Worm (Caenorhabditis elegans) whole organism, mixed stage, embryonic: ENCODE measurements around the gene Y34B4A.2.

Experiments
- lsy-2 ChIP-seq: fragments of 150-350 bp; optimal IDR thresholded peaks from 2 replicates; lab custom pipeline; 2014; ENCODE audit warnings: missing biosample characterization, missing genetic modification characterization
- nhr-76 ChIP-seq: sonication (generic microtip); optimal IDR thresholded peaks from 2 replicates; lab custom pipeline; 2017; ENCODE audit warnings: missing biosample characterization, missing genetic modification characterization

- TF ChIP-seq nhr-76 (tag; lab: Kevin White, UChicago) (no peak), lsy-2 (tag; lab: Kevin White, UChicago) (no peak)
Observed at ce11 chrX:5243382-5243979, 35.8 kb upstream of the Y34B4A.2 start, which contains the start of gene mtm-5.
